Worm (Caenorhabditis elegans) whole organism, L3 larva: ENCODE results near the gene sri-31.

Source experiments
- ZK546.5 ChIP-seq: sonication (generic microtip); optimal IDR thresholded peaks from 2 replicates; lab custom pipeline; 2017; ENCODE audit warnings: missing biosample characterization, missing genetic modification characterization
- ama-1 ChIP-seq: fragments of 150-350 bp; optimal IDR thresholded peaks from 2 replicates; lab custom pipeline; 2018
- mdl-1 ChIP-seq: fragments of 150-350 bp; optimal IDR thresholded peaks from 2 replicates; lab custom pipeline; 2014; ENCODE audit warnings: missing biosample characterization, missing genetic modification characterization
- nhr-12 ChIP-seq: fragments of 150-350 bp; optimal IDR thresholded peaks from 2 replicates; lab custom pipeline; 2014; ENCODE audit warnings: missing biosample characterization, missing genetic modification characterization
- nhr-237 ChIP-seq: fragments of 150-350 bp; optimal IDR thresholded peaks from 2 replicates; lab custom pipeline; 2014; ENCODE audit warnings: missing biosample characterization, missing genetic modification characterization
- nhr-77 ChIP-seq: fragments of 150-350 bp; optimal IDR thresholded peaks from 2 replicates; lab custom pipeline; 2014; ENCODE audit warnings: missing biosample characterization, missing genetic modification characterization
- skn-1 ChIP-seq: fragments of 150-350 bp; optimal IDR thresholded peaks from 2 replicates; lab custom pipeline; 2014; ENCODE audit warnings: missing biosample characterization, missing genetic modification characterization
- snpc-4 ChIP-seq: fragments of 150-350 bp; optimal IDR thresholded peaks from 2 replicates; lab custom pipeline; 2014; ENCODE audit warnings: missing biosample characterization, missing genetic modification characterization
- unc-62 ChIP-seq: fragments of 150-350 bp; sonication (generic microtip); optimal IDR thresholded peaks from 4 replicates; lab custom pipeline; 2014; ENCODE audit warnings: missing biosample characterization, missing genetic modification reagents, missing genetic modification characterization

ce11 chrII:3096060-3096459 is 45.3 kb downstream of the sri-31 start, which contains the start of gene srg-23:
- no peak for TF ChIP-seq ZK546.5 (tag; lab: Kevin White, UChicago)
- TF ChIP-seq ama-1 (lab: Kevin White, UChicago) = no peak
- no peak for TF ChIP-seq nhr-237 (tag; lab: Kevin White, UChicago)
- TF ChIP-seq mdl-1 (tag; lab: Kevin White, UChicago) = no peak
- TF ChIP-seq nhr-12 (tag; lab: Kevin White, UChicago) = no peak
- no peak for TF ChIP-seq skn-1
- no peak for TF ChIP-seq unc-62 (GFP tag; lab: Kevin White, UChicago)
- no peak for TF ChIP-seq nhr-77 (tag; lab: Kevin White, UChicago)
- no peak for TF ChIP-seq snpc-4 (tag; lab: Kevin White, UChicago)
